Worm (Caenorhabditis elegans) whole organism, mixed stage, embryonic: ENCODE data around the gene gei-13.

ENCODE experiments used
- lsy-2 ChIP-seq: fragments of 150-350 bp; optimal IDR thresholded peaks from 2 replicates; lab custom pipeline; 2014; ENCODE audit warnings: missing biosample characterization, missing genetic modification characterization
- nhr-237 ChIP-seq: fragments of 150-350 bp; optimal IDR thresholded peaks from 2 replicates; lab custom pipeline; 2014; ENCODE audit warnings: missing biosample characterization, missing genetic modification characterization
- nhr-28 ChIP-seq: fragments of 150-350 bp; optimal IDR thresholded peaks from 2 replicates; lab custom pipeline; 2014; ENCODE audit warnings: missing biosample characterization, missing genetic modification characterization
- pha-4 ChIP-seq: fragments of 150-350 bp; optimal IDR thresholded peaks from 2 replicates; lab custom pipeline; 2018; ENCODE audit warnings: missing biosample characterization, missing genetic modification reagents, missing genetic modification characterization
- snpc-4 ChIP-seq: fragments of 150-350 bp; optimal IDR thresholded peaks from 2 replicates; lab custom pipeline; 2014; ENCODE audit warnings: missing biosample characterization, missing genetic modification characterization
- unc-39 ChIP-seq: fragments of 150-350 bp; optimal IDR thresholded peaks from 2 replicates; lab custom pipeline; 2014; ENCODE audit warnings: missing biosample characterization, missing genetic modification characterization
- ztf-11 ChIP-seq: fragments of 150-350 bp; optimal IDR thresholded peaks from 2 replicates; lab custom pipeline; 2014; ENCODE audit warnings: missing biosample characterization, missing genetic modification characterization

ce11 chrIII:9665490-9666179 lies 28.7 kb upstream of the gei-13 start:
- TF ChIP-seq unc-39 (tag; lab: Kevin White, UChicago) (no peak), ztf-11 (tag; lab: Kevin White, UChicago) (no peak), nhr-237 (tag; lab: Kevin White, UChicago) (no peak), pha-4 (no peak), snpc-4 (tag; lab: Kevin White, UChicago) (no peak), lsy-2 (no peak), nhr-28 (tag; lab: Kevin White, UChicago) (no peak)
